Worm (Caenorhabditis elegans) whole organism, L4/young adult: ENCODE data around the gene ugt-59.
"Not testable (repeated sequence)": the region's sequence is repeated elsewhere in the genome, so short reads cannot be mapped to it uniquely, and the experiment has no call there.

Experiments used
- dao-5 ChIP-seq: sonication (generic microtip); optimal IDR thresholded peaks from 2 replicates; lab custom pipeline; 2016; ENCODE audit warnings: missing genotype, missing genetic modification characterization, moderate library complexity, missing compliant biosample characterization
- him-1 ChIP-seq: sonication (generic microtip); optimal IDR thresholded peaks from 2 replicates; lab custom pipeline; 2016; ENCODE audit warnings: missing genotype, missing genetic modification reagents, missing genetic modification characterization, missing compliant biosample characterization

ce11 chrIV:10322650-10323049, 37.8 kb upstream of the ugt-59 start, which contains the start of gene R09E10.1:
- TF ChIP-seq dao-5, him-1: not testable (repeated sequence)
